Worm (Caenorhabditis elegans) whole organism, late embryonic: ENCODE measurements around the gene C55C3.3.

ENCODE experiments used
- ama-1 ChIP-seq: fragments of 150-350 bp; optimal IDR thresholded peaks from 2 replicates; lab custom pipeline; 2014
- ceh-18 ChIP-seq: sonication (generic microtip); optimal IDR thresholded peaks from 2 replicates; lab custom pipeline; 2016; ENCODE audit warnings: missing genetic modification characterization, missing compliant biosample characterization
- ceh-19 ChIP-seq: fragments of 200-800 bp; sonication (Bioruptor generic); optimal IDR thresholded peaks from 2 replicates; lab custom pipeline; 2018; ENCODE audit warnings: mild to moderate bottlenecking, missing genetic modification characterization, missing compliant biosample characterization
- ceh-30 ChIP-seq: fragments of 150-350 bp; optimal IDR thresholded peaks from 2 replicates; lab custom pipeline; 2014; ENCODE audit warnings: missing biosample characterization, missing genetic modification characterization
- ceh-31 ChIP-seq: sonication (generic microtip); optimal IDR thresholded peaks from 2 replicates; lab custom pipeline; 2016; ENCODE audit warnings: missing genetic modification characterization, missing compliant biosample characterization
- ceh-45 ChIP-seq: fragments of 200-800 bp; sonication (Bioruptor generic); IDR thresholded peaks from 2 replicates; pipeline ENCODE4 v1.3.6; 2022; ENCODE audit warnings: missing genetic modification reagents, missing genetic modification characterization, missing compliant biosample characterization
- gmeb-2 ChIP-seq: sonication (generic microtip); optimal IDR thresholded peaks from 2 replicates; lab custom pipeline; 2016; ENCODE audit warnings: missing genetic modification characterization, inconsistent platforms, missing compliant biosample characterization
- npax-4 ChIP-seq: sonication (generic microtip); optimal IDR thresholded peaks from 2 replicates; lab custom pipeline; 2016; ENCODE audit warnings: missing genetic modification characterization, missing compliant biosample characterization
- odd-2 ChIP-seq: sonication (generic microtip); optimal IDR thresholded peaks from 2 replicates; lab custom pipeline; 2017; ENCODE audit warnings: antibody characterized with exemption, mild to moderate bottlenecking, missing genetic modification characterization, missing compliant biosample characterization
- pha-4 ChIP-seq: fragments of 150-350 bp; optimal IDR thresholded peaks from 2 replicates; lab custom pipeline; 2018; ENCODE audit warnings: missing biosample characterization, missing genetic modification reagents, missing genetic modification characterization
- sdc-2 ChIP-seq: sonication (generic microtip); optimal IDR thresholded peaks from 2 replicates; lab custom pipeline; 2016; ENCODE audit warnings: missing genotype, missing genetic modification characterization, missing compliant biosample characterization
- tbx-2 ChIP-seq: sonication (generic microtip); optimal IDR thresholded peaks from 2 replicates; lab custom pipeline; 2016; ENCODE audit warnings: missing genetic modification characterization, missing compliant biosample characterization
- unc-55 ChIP-seq: sonication (generic microtip); optimal IDR thresholded peaks from 2 replicates; lab custom pipeline; 2017; ENCODE audit warnings: missing biosample characterization, missing genetic modification reagents, missing genetic modification characterization

- no peak for TF ChIP-seq sdc-2
- no peak for TF ChIP-seq npax-4 (tag; lab: Kevin White, UChicago)
- no peak for TF ChIP-seq ama-1 (lab: Kevin White, UChicago)
- no peak for TF ChIP-seq gmeb-2 (tag; lab: Kevin White, UChicago)
- no peak for TF ChIP-seq ceh-45 (GFP tag; lab: Robert Waterston, UW)
- TF ChIP-seq ceh-19 (GFP tag; lab: Kevin White, UChicago) = no peak
- TF ChIP-seq pha-4 = no peak
- TF ChIP-seq unc-55 (GFP tag; lab: Kevin White, UChicago) = no peak
- no peak for TF ChIP-seq ceh-30 (tag; lab: Kevin White, UChicago)
- no peak for TF ChIP-seq ceh-18 (tag; lab: Kevin White, UChicago)
- no peak for TF ChIP-seq odd-2
- TF ChIP-seq ceh-31 (tag; lab: Kevin White, UChicago) = no peak
- no peak for TF ChIP-seq tbx-2 (tag; lab: Kevin White, UChicago)
Measured at ce11 chrIV:5662886-5663285, 22.2 kb upstream of the C55C3.3 start.
